Worm (Caenorhabditis elegans): ENCODE data around the gene D1025.1.

Gene D1025.1

DNA sequence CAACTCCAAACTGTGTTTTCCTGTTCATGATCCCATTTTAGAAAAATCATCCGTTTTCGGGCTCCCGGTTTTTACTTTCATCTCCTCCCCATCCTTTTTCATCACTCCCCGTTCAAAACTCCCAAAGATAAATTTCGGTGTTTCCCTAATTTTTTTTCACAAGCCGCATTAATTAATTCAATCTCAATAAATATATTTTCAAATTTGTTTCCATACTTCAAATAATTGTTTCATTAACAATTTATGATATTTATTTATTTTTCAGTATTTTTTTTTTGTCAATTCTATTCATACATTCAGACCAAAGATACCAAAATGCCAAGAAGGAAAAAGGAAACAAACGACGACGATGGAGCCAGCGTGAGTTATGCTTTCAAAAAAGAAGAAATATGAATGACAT, at the start of gene D1025.1:
D1025.1 (plus strand) TSS at position 301 of the 400 bp plus-strand sequence.
- TF ChIP-seq cey-2 (tag; optimal IDR thresholded peaks at IDR 0.05; ENCODE audit: borderline replicate concordance, insufficient read depth) (no peak), R02D3.7 (tag; optimal IDR thresholded peaks at IDR 0.05) (no peak), dmd-8 (GFP tag; IDR thresholded peaks at IDR 0.05) (no peak), ztf-7 (tag; optimal IDR thresholded peaks at IDR 0.05) (no peak), ceh-62 (tag; optimal IDR thresholded peaks at IDR 0.05) (no peak), Y5F2A.4 (GFP tag; optimal IDR thresholded peaks at IDR 0.05) (no peak), Y105C5A.15 (GFP tag; IDR thresholded peaks at IDR 0.05) (no peak), nhr-237 (tag; optimal IDR thresholded peaks at IDR 0.05) (no peak), hif-1 (tag; optimal IDR thresholded peaks at IDR 0.05) (no peak), hlh-30 (tag; optimal IDR thresholded peaks at IDR 0.05; ENCODE audit: insufficient read depth) (no peak), aha-1 (tag) (no peak), egl-27 (tag; optimal IDR thresholded peaks at IDR 0.05) (no peak), madf-5 (GFP tag; IDR thresholded peaks at IDR 0.05) (no peak), ceh-32 (tag; optimal IDR thresholded peaks at IDR 0.05; ENCODE audit: poor library complexity) (no peak)

DNA sequence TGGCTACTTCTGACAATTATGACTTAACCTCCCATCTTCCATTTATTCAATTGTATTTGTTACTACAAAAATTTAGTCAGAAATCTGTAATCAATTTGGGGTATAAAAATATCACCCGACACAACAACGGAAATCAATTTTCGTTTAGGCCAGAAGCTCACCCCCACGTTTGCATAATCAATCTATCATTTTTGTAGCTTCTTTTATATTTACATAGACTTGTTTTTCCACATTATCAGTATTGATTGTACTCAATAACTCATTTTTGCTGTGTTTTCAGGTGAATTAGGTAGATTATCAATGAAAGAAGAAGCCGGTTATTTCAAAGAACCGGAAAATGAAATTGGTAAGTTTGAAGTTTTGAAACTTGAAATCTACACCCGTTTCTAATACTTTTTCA, 46.8 kb upstream of the D1025.1 start, which contains the start of gene M163.5:
M163.5 (plus strand) TSS at position 301 of the 400 bp plus-strand sequence.
- no peak for TF ChIP-seq mep-1 (tag; optimal IDR thresholded peaks at IDR 0.05)
- TF ChIP-seq nhr-42 (GFP tag; IDR thresholded peaks at IDR 0.05): no peak
- TF ChIP-seq pha-4 (GFP tag; IDR thresholded peaks at IDR 0.05): no peak
- TF ChIP-seq pha-4 (tag; optimal IDR thresholded peaks at IDR 0.05): no peak
- TF ChIP-seq Y5F2A.4 (GFP tag; optimal IDR thresholded peaks at IDR 0.05): no peak
- no peak for TF ChIP-seq nhr-25 (tag; optimal IDR thresholded peaks at IDR 0.05; ENCODE audit: borderline replicate concordance, insufficient read depth)

DNA sequence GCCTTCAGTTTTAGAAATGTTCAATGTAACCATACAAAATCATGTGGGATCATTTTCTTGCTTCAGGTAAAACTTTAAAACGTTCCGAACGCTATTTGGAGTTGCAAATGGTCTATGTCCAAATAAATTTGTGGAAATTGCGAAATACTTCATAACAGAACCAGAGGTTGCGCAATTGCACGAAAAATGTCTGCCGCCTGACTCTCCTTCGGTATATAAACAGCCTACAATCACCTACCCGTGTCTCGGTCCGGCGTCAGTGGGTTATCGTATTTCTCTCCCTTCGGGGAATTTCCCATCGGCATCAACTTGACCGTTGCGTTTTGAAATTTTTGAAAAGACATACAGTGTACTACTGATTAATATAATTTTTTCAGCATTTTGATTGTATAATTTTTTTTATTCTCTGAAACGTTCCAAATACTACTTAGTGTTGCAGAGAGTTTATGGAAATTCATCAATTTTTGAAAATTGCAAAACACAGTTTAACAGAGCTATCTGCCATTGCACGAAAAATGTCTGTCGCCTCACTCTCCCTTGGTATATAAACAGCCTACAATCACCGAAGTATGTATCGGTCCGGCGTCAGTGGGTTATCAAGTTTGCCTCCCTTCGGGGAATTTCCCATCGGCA, 43.8 kb upstream of the D1025.1 start:
- TF ChIP-seq spr-3 (GFP tag; optimal IDR thresholded peaks at IDR 0.05) (peak; percentile 73), F26F4.8 (GFP tag; conservative IDR thresholded peaks at IDR 0.05) (peak; percentile 58; the same call in 1 of the 2 replicates), lin-29 (GFP tag; IDR thresholded peaks at IDR 0.05) (0 out of 2 replicates have a peak, but pooled peaks have one; percentile 44), Y105C5A.15 (GFP tag; IDR thresholded peaks at IDR 0.05) (0 out of 2 replicates have a peak, but pooled peaks have one; percentile 36), dmd-9 (GFP tag; IDR thresholded peaks at IDR 0.05) (peak; percentile 56; the same call in 1 of the 2 replicates), mdl-1 (tag; optimal IDR thresholded peaks at IDR 0.05) (peak in 1 of 2 experiments; percentile 1), lin-13 (GFP tag; optimal IDR thresholded peaks at IDR 0.05) (peak; percentile 11), rbr-2 (tag; optimal IDR thresholded peaks at IDR 0.05) (peak; percentile 59), T26A8.4 (GFP tag; IDR thresholded peaks at IDR 0.05) (0 out of 2 replicates have a peak, but pooled peaks have one; percentile 67), madf-9 (GFP tag; conservative IDR thresholded peaks at IDR 0.05) (peak; percentile 66), zip-11 (GFP tag; IDR thresholded peaks at IDR 0.05) (no peak), sdz-12 (GFP tag; optimal IDR thresholded peaks at IDR 0.05) (peak; percentile 39), F49E8.2 (tag; optimal IDR thresholded peaks at IDR 0.05; ENCODE audit: borderline replicate concordance) (no peak), lir-3 (tag; optimal IDR thresholded peaks at IDR 0.05) (peak; percentile 28), snpc-4 (tag; optimal IDR thresholded peaks at IDR 0.05) (peak; percentile 93), pqm-1 (tag; optimal IDR thresholded peaks at IDR 0.05) (no peak), tag-97 (GFP tag; IDR thresholded peaks at IDR 0.05) (0 out of 2 replicates have a peak, but pooled peaks have one; percentile 47), nhr-6 (tag; optimal IDR thresholded peaks at IDR 0.05) (no peak), mes-2 (tag; optimal IDR thresholded peaks at IDR 0.05; ENCODE audit: poor library complexity, severe bottlenecking) (no peak), spr-1 (tag; optimal IDR thresholded peaks at IDR 0.05) (peak; percentile 41), F37D6.2 (tag; optimal IDR thresholded peaks at IDR 0.05) (no peak), dmd-6 (GFP tag; IDR thresholded peaks at IDR 0.05) (peak; percentile 63), F10B5.3 (tag; optimal IDR thresholded peaks at IDR 0.05) (peak; percentile 11), daf-8 (GFP tag; IDR thresholded peaks at IDR 0.05) (0 out of 2 replicates have a peak, but pooled peaks have one; percentile 54), nhr-48 (tag; optimal IDR thresholded peaks at IDR 0.05) (peak; percentile 47), dmd-8 (GFP tag; IDR thresholded peaks at IDR 0.05) (peak; percentile 59; the same call in 1 of the 2 replicates), F44E2.7 (GFP tag; IDR thresholded peaks at IDR 0.05) (0 out of 2 replicates have a peak, but pooled peaks have one; percentile 12), R02D3.7 (tag; optimal IDR thresholded peaks at IDR 0.05) (no peak), fos-1 (tag; optimal IDR thresholded peaks at IDR 0.05) (no peak), daf-19 (GFP tag; conservative IDR thresholded peaks at IDR 0.05) (0 out of 2 replicates have a peak, but pooled peaks have one; percentile 12)

Measured in whole organism, L4 larva.